Fruit fly (Drosophila melanogaster): ENCODE results near the gene Sgs7.

Sgs7 gene

DNA sequence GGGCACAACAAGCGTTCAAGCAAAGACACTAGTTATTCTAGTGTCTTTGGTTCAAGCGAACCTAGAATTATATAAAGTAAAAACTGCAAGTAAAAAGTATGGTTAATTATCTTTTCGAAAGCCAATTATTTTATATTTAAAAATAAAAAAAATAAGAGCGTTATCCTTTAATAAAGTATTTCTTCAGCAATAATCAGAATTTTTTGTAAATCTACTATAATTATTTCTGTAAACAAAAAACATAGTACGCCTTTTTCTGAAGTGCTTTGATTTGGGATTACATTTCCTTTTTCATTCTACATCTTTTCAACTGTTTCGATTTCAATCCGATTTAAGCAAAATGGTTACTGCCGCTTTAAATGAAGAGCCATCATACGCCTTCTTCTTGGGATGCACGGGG, 35.0 kb upstream of the Sgs7 start, which contains the start of gene Vha16-2:
Gene Vha16-2, plus strand, starts transcription at position 301 of the 400 bp plus-strand sequence.
- no peak for TF ChIP-seq CG10348 (GFP tag; IDR thresholded peaks at IDR 0.05)
- TF ChIP-seq CG12605 (GFP tag; IDR thresholded peaks at IDR 0.05): no peak
- TF ChIP-seq CG34367 (tag; optimal IDR thresholded peaks at IDR 0.05): no peak
- no peak for TF ChIP-seq CG8159 (tag; optimal IDR thresholded peaks at IDR 0.05)
- no peak for TF ChIP-seq rn (GFP tag; IDR thresholded peaks at IDR 0.05)
- TF ChIP-seq CG32121 (GFP tag; IDR thresholded peaks at IDR 0.05): no peak
- TF ChIP-seq CG15710 (tag; optimal IDR thresholded peaks at IDR 0.05): no peak
- TF ChIP-seq gl (tag; optimal IDR thresholded peaks at IDR 0.05): no peak
- no peak for TF ChIP-seq CG14655 (GFP tag; optimal IDR thresholded peaks at IDR 0.05)
- no peak for TF ChIP-seq CG8301 (tag; optimal IDR thresholded peaks at IDR 0.05)
- TF ChIP-seq Pif1A (GFP tag; optimal IDR thresholded peaks at IDR 0.05): no peak
- no peak for TF ChIP-seq Pif1B (GFP tag; optimal IDR thresholded peaks at IDR 0.05)
- TF ChIP-seq EcR (GFP tag; optimal IDR thresholded peaks at IDR 0.05): no peak
- no peak for TF ChIP-seq D1 (tag; optimal IDR thresholded peaks at IDR 0.05)
- TF ChIP-seq CG4496 (GFP tag; IDR thresholded peaks at IDR 0.05): no peak

DNA sequence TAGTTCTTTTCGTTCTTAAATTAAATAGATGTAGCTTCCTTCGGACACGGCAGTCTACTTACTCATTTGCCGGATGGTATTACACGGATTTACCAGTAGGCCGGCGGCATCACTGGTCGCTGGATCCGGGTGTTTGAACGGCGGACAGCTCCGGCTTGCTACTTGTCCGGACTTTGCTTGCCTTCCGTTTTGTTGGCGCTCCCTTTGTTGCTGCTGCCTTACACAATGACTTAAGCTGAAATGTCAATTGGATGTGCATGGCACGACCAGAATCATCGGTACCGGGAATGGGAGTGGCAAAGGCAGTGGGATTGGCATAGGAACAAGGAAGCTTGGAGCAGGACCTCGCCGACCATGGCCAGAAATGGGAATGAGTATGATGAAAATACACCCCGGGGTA, 29.4 kb upstream of the Sgs7 start:
- no peak for TF ChIP-seq CG4496 (GFP tag; IDR thresholded peaks at IDR 0.05)
- no peak for TF ChIP-seq CG8301 (tag; optimal IDR thresholded peaks at IDR 0.05)
- no peak for TF ChIP-seq CG8159 (tag; optimal IDR thresholded peaks at IDR 0.05)
- no peak for TF ChIP-seq Snoo (tag; optimal IDR thresholded peaks at IDR 0.05)
- TF ChIP-seq CG13204 (GFP tag; optimal IDR thresholded peaks at IDR 0.05): no peak
- no peak for TF ChIP-seq EcR (GFP tag; optimal IDR thresholded peaks at IDR 0.05)

DNA sequence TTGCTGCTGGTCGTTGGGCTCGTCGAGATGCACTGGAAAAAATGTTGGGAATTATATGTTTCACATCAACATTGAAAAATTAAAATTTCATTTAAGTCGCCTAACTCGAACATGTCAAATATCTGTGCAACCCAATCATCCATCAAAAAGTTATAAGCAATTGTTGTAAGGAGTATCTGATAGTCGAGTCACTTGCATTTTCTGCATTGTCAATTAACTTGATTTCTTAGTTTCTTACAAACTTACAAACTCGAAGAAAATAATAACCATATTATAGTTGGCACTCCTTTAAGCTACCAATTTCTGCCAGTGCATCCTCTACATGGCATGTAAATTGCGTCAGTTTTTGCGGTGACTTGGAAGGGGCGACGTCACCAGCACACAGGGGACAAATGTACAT, 26.5 kb upstream of the Sgs7 start:
- peak; percentile 64 for TF ChIP-seq CG9948 (tag; optimal IDR thresholded peaks at IDR 0.05)
- TF ChIP-seq Pif1B (GFP tag; optimal IDR thresholded peaks at IDR 0.05): peak; percentile 28
- no peak for TF ChIP-seq CG10348 (GFP tag; IDR thresholded peaks at IDR 0.05)
- TF ChIP-seq gl (tag; optimal IDR thresholded peaks at IDR 0.05): no peak
- peak; percentile 83 for TF ChIP-seq CG8159 (tag; optimal IDR thresholded peaks at IDR 0.05)
- TF ChIP-seq CG12605 (GFP tag; IDR thresholded peaks at IDR 0.05): no peak
- no peak for TF ChIP-seq CG13204 (GFP tag; optimal IDR thresholded peaks at IDR 0.05)
- TF ChIP-seq Snoo (tag; optimal IDR thresholded peaks at IDR 0.05): peak; percentile 62
- TF ChIP-seq CG34367 (tag; optimal IDR thresholded peaks at IDR 0.05): peak; percentile 68
- TF ChIP-seq CG15710 (tag; optimal IDR thresholded peaks at IDR 0.05): peak; percentile 70
- TF ChIP-seq CG8301 (tag; optimal IDR thresholded peaks at IDR 0.05): peak; percentile 44
- peak; percentile 7 for TF ChIP-seq D1 (tag; optimal IDR thresholded peaks at IDR 0.05)
- peak; percentile 64; the same call in 2 of the 3 replicates for TF ChIP-seq CG4496 (GFP tag; IDR thresholded peaks at IDR 0.05)
- TF ChIP-seq EcR (GFP tag; optimal IDR thresholded peaks at IDR 0.05): no peak
- no peak; the same call in 2 of the 3 replicates for TF ChIP-seq fd96Ca (GFP tag; IDR thresholded peaks at IDR 0.05)
- TF ChIP-seq rn (GFP tag; IDR thresholded peaks at IDR 0.05): no peak
- no peak for TF ChIP-seq CG32121 (GFP tag; IDR thresholded peaks at IDR 0.05)
- no peak for TF ChIP-seq Ets98B (GFP tag; IDR thresholded peaks at IDR 0.05)
- TF ChIP-seq Pif1A (GFP tag; optimal IDR thresholded peaks at IDR 0.05): peak; percentile 66
- peak; percentile 74 for TF ChIP-seq CG14655 (GFP tag; optimal IDR thresholded peaks at IDR 0.05)
- TF ChIP-seq CG17806 (tag; optimal IDR thresholded peaks at IDR 0.05): peak; percentile 65

DNA sequence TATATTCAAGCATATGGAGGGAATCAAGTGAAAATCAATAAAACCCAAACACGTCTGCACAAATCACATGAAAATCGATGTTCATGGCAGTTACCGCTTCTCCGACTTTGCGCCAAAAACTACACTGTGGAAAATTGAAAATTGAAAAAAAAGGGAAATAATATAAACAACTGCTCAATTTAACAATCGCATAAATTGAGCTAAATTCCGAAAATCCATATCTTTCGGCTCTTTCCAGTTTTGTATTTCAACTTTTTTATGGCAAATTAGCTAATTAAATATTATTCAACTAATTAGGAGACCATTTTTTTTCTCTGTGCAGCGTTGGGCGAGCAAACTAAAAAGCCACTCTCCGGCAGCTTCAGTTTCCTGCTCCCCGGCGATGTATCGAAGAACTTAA, 25.2 kb upstream of the Sgs7 start:
- TF ChIP-seq rn (GFP tag; IDR thresholded peaks at IDR 0.05): no peak
- peak; percentile 36 for TF ChIP-seq CG14655 (GFP tag; optimal IDR thresholded peaks at IDR 0.05)
- peak; percentile 12 for TF ChIP-seq CG8159 (tag; optimal IDR thresholded peaks at IDR 0.05)
- peak; percentile 13 for TF ChIP-seq Pif1A (GFP tag; optimal IDR thresholded peaks at IDR 0.05)
- TF ChIP-seq CG13204 (GFP tag; optimal IDR thresholded peaks at IDR 0.05): no peak
- peak; percentile 9 for TF ChIP-seq CG8301 (tag; optimal IDR thresholded peaks at IDR 0.05)
- TF ChIP-seq D1 (tag; optimal IDR thresholded peaks at IDR 0.05): no peak
- TF ChIP-seq Pif1B (GFP tag; optimal IDR thresholded peaks at IDR 0.05): no peak
- peak; percentile 9 for TF ChIP-seq CG9948 (tag; optimal IDR thresholded peaks at IDR 0.05)

DNA sequence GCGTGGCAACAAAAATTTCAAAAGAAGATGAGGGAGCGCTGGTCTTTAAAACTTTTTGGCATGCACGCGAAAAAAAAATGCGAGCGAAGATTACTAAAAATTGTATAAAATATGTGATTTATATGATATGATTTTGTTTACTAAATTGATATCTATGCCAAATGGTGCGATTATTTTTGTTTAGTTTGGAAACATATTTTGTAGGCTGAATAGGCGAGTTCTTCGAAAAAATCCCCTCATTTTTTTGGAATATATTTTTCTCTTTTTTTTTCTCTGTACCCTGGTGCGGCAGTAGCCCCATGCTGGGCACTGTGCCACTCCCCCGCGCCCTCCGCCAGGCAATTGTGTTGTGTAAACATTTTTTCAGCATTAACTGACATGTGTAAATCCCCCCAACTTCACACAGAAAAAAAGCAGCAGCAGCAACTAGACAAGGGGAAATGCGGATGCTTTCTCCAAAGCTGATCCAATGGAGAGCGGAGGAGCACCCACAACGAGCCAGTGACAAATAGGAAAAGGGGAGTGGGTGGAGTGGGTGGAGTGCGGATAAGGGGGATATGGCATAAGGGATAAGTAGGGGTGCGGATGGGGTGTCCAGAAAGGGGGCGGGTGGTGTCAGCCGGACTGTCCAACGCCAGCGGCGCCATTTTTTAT, 23.6 kb upstream of the Sgs7 start:
- TF ChIP-seq CG8301 (tag; optimal IDR thresholded peaks at IDR 0.05) (peak; percentile 13), CG17806 (tag; optimal IDR thresholded peaks at IDR 0.05) (peak; percentile 17), CG4496 (GFP tag; IDR thresholded peaks at IDR 0.05) (0 out of 3 replicates have a peak, but pooled peaks have one; percentile 33), CG34367 (tag; optimal IDR thresholded peaks at IDR 0.05) (no peak), CG8159 (tag; optimal IDR thresholded peaks at IDR 0.05) (peak; percentile 28), CG32121 (GFP tag; IDR thresholded peaks at IDR 0.05) (no peak), rn (GFP tag; IDR thresholded peaks at IDR 0.05) (no peak), CG10348 (GFP tag; IDR thresholded peaks at IDR 0.05) (no peak), CG13204 (GFP tag; optimal IDR thresholded peaks at IDR 0.05) (no peak), Snoo (tag; optimal IDR thresholded peaks at IDR 0.05) (no peak), D1 (tag; optimal IDR thresholded peaks at IDR 0.05) (no peak), CG12605 (GFP tag; IDR thresholded peaks at IDR 0.05) (no peak), CG14655 (GFP tag; optimal IDR thresholded peaks at IDR 0.05) (no peak), CG15710 (tag; optimal IDR thresholded peaks at IDR 0.05) (no peak), Ets98B (GFP tag; IDR thresholded peaks at IDR 0.05) (no peak), CG9948 (tag; optimal IDR thresholded peaks at IDR 0.05) (no peak), Pif1A (GFP tag; optimal IDR thresholded peaks at IDR 0.05) (no peak), EcR (GFP tag; optimal IDR thresholded peaks at IDR 0.05) (no peak), fd96Ca (GFP tag; IDR thresholded peaks at IDR 0.05) (no peak), Pif1B (GFP tag; optimal IDR thresholded peaks at IDR 0.05) (no peak)

All from whole organism, pupa.